Worm (Caenorhabditis elegans) whole organism, mixed stage, embryonic: ENCODE data around the gene crn-4.
A peak's percentile ranks its signal among the peaks of the same experiment; 100 is the strongest.

Experiments
- M03D4.4 ChIP-seq: sonication (generic microtip); optimal IDR thresholded peaks from 2 replicates; lab custom pipeline; 2017; ENCODE audit warnings: mild to moderate bottlenecking, missing genetic modification characterization, missing compliant biosample characterization
- bed-3 ChIP-seq: fragments of 200-800 bp; sonication (Bioruptor generic); optimal IDR thresholded peaks from 3 replicates; lab custom pipeline; 2018; ENCODE audit warnings: mild to moderate bottlenecking, missing genetic modification characterization, moderate library complexity, missing compliant biosample characterization
- blmp-1 ChIP-seq: fragments of 150-350 bp; optimal IDR thresholded peaks from 2 replicates; lab custom pipeline; 2014; ENCODE audit warnings: missing biosample characterization, missing genetic modification characterization
- ceh-39 ChIP-seq: fragments of 150-350 bp; optimal IDR thresholded peaks from 2 replicates; lab custom pipeline; 2014; ENCODE audit warnings: missing biosample characterization, missing genetic modification characterization
- ceh-43 ChIP-seq: fragments of 200-800 bp; sonication (Bioruptor generic); optimal IDR thresholded peaks from 2 replicates; lab custom pipeline; 2018; ENCODE audit warnings: mild to moderate bottlenecking, missing genetic modification characterization, moderate library complexity, missing compliant biosample characterization
- ceh-83 ChIP-seq: fragments of 200-800 bp; sonication (Bioruptor generic); optimal IDR thresholded peaks from 2 replicates; lab custom pipeline; 2018; ENCODE audit warnings: mild to moderate bottlenecking, missing genetic modification characterization, missing compliant biosample characterization
- ces-1 ChIP-seq: fragments of 150-350 bp; optimal IDR thresholded peaks from 2 replicates; lab custom pipeline; 2014; ENCODE audit warnings: missing biosample characterization, missing genetic modification reagents, missing genetic modification characterization
- cnd-1 ChIP-seq: fragments of 200-800 bp; sonication (Bioruptor generic); optimal IDR thresholded peaks from 2 replicates; lab custom pipeline; 2018; ENCODE audit warnings: mild to moderate bottlenecking, missing genetic modification characterization, missing compliant biosample characterization
- drap-1 ChIP-seq: fragments of 200-800 bp; sonication (Bioruptor generic); optimal IDR thresholded peaks from 3 replicates; lab custom pipeline; 2018; ENCODE audit warnings: mild to moderate bottlenecking, missing genetic modification characterization, missing compliant biosample characterization
- elt-1 ChIP-seq: sonication (generic microtip); optimal IDR thresholded peaks from 2 replicates; lab custom pipeline; 2017; ENCODE audit warnings: missing genetic modification characterization, mild to moderate bottlenecking, missing compliant biosample characterization, antibody characterized with exemption, moderate library complexity, borderline replicate concordance; ENCODE audit not compliant: insufficient read depth
- elt-3 ChIP-seq: fragments of 150-350 bp; optimal IDR thresholded peaks from 2 replicates; lab custom pipeline; 2014; ENCODE audit warnings: missing biosample characterization, missing genetic modification characterization
- flh-1 ChIP-seq: fragments of 200-800 bp; sonication (Bioruptor generic); optimal IDR thresholded peaks from 2 replicates; lab custom pipeline; 2018; ENCODE audit warnings: mild to moderate bottlenecking, missing genetic modification characterization, moderate library complexity, missing compliant biosample characterization
- ham-2 ChIP-seq: fragments of 200-800 bp; sonication (Bioruptor generic); optimal IDR thresholded peaks from 2 replicates; lab custom pipeline; 2018; ENCODE audit warnings: mild to moderate bottlenecking, missing genetic modification characterization, missing compliant biosample characterization
- hlh-1 ChIP-seq: fragments of 150-350 bp; optimal IDR thresholded peaks from 2 replicates; lab custom pipeline; 2014; ENCODE audit warnings: missing biosample characterization, missing genetic modification reagents, missing genetic modification characterization
- lin-13 ChIP-seq: fragments of 150-350 bp; optimal IDR thresholded peaks from 2 replicates; lab custom pipeline; 2014; ENCODE audit warnings: missing biosample characterization, missing genetic modification characterization
- lin-32 ChIP-seq: fragments of 200-800 bp; sonication (Bioruptor generic); optimal IDR thresholded peaks from 2 replicates; lab custom pipeline; 2018; ENCODE audit warnings: mild to moderate bottlenecking, missing genetic modification characterization, missing compliant biosample characterization
- lsy-2 ChIP-seq: fragments of 150-350 bp; optimal IDR thresholded peaks from 2 replicates; lab custom pipeline; 2014; ENCODE audit warnings: missing biosample characterization, missing genetic modification characterization
- mab-5 ChIP-seq: fragments of 150-350 bp; optimal IDR thresholded peaks from 2 replicates; lab custom pipeline; 2014; ENCODE audit warnings: missing biosample characterization, missing genetic modification characterization
- mep-1 ChIP-seq: fragments of 150-350 bp; optimal IDR thresholded peaks from 2 replicates; lab custom pipeline; 2017; ENCODE audit warnings: missing biosample characterization, missing genetic modification reagents, missing genetic modification characterization, inconsistent platforms
- mls-2 ChIP-seq: sonication (generic microtip); optimal IDR thresholded peaks from 2 replicates; lab custom pipeline; 2016; ENCODE audit warnings: mild to moderate bottlenecking, missing genetic modification characterization, moderate library complexity, missing compliant biosample characterization
- nhr-12 ChIP-seq: fragments of 150-350 bp; optimal IDR thresholded peaks from 2 replicates; lab custom pipeline; 2014; ENCODE audit warnings: missing biosample characterization, missing genetic modification characterization
- nhr-2 ChIP-seq: fragments of 150-350 bp; optimal IDR thresholded peaks from 2 replicates; lab custom pipeline; 2014; ENCODE audit warnings: missing biosample characterization, missing genetic modification characterization
- nhr-237 ChIP-seq: fragments of 150-350 bp; optimal IDR thresholded peaks from 2 replicates; lab custom pipeline; 2014; ENCODE audit warnings: missing biosample characterization, missing genetic modification characterization
- nhr-28 ChIP-seq: fragments of 150-350 bp; optimal IDR thresholded peaks from 2 replicates; lab custom pipeline; 2014; ENCODE audit warnings: missing biosample characterization, missing genetic modification characterization
- pha-4 ChIP-seq: fragments of 150-350 bp; optimal IDR thresholded peaks from 2 replicates; lab custom pipeline; 2018; ENCODE audit warnings: missing biosample characterization, missing genetic modification reagents, missing genetic modification characterization
- sem-2 ChIP-seq: fragments of 200-800 bp; sonication (Bioruptor generic); optimal IDR thresholded peaks from 2 replicates; lab custom pipeline; 2018; ENCODE audit warnings: mild to moderate bottlenecking, missing genetic modification characterization, missing compliant biosample characterization
- snpc-4 ChIP-seq: fragments of 150-350 bp; optimal IDR thresholded peaks from 2 replicates; lab custom pipeline; 2014; ENCODE audit warnings: missing biosample characterization, missing genetic modification characterization
- tbx-8 ChIP-seq: fragments of 200-800 bp; sonication (Bioruptor generic); optimal IDR thresholded peaks from 2 replicates; lab custom pipeline; 2018; ENCODE audit warnings: mild to moderate bottlenecking, missing genetic modification characterization, moderate library complexity, missing compliant biosample characterization
- unc-120 ChIP-seq: sonication (generic microtip); optimal IDR thresholded peaks from 2 replicates; lab custom pipeline; 2017; ENCODE audit warnings: missing genetic modification characterization, missing compliant biosample characterization; ENCODE audit not compliant: poor library complexity, severe bottlenecking
- unc-39 ChIP-seq: fragments of 150-350 bp; optimal IDR thresholded peaks from 2 replicates; lab custom pipeline; 2014; ENCODE audit warnings: missing biosample characterization, missing genetic modification characterization
- unc-62 ChIP-seq: fragments of 150-350 bp; optimal IDR thresholded peaks from 2 replicates; lab custom pipeline; 2014; ENCODE audit warnings: missing biosample characterization, missing genetic modification reagents, missing genetic modification characterization
- zip-8 ChIP-seq: fragments of 150-350 bp; optimal IDR thresholded peaks from 2 replicates; lab custom pipeline; 2014; ENCODE audit warnings: missing biosample characterization, missing genetic modification characterization
- ztf-11 ChIP-seq: fragments of 150-350 bp; optimal IDR thresholded peaks from 2 replicates; lab custom pipeline; 2014; ENCODE audit warnings: missing biosample characterization, missing genetic modification characterization

crn-4 gene

ce11 chrX:2294198-2294800, 36.4 kb upstream of the crn-4 start, which contains the start of gene T10H10.2:
T10H10.2 (plus strand) TSS chrX:2294750.
- TF ChIP-seq elt-3 (tag; lab: Kevin White, UChicago) (no peak), nhr-237 (tag; lab: Kevin White, UChicago) (no peak), nhr-2 (tag; lab: Kevin White, UChicago) (no peak), lin-32 (GFP tag; lab: Kevin White, UChicago) (no peak), sem-2 (no peak), unc-39 (tag; lab: Kevin White, UChicago) (no peak), nhr-12 (no peak), mab-5 (no peak), drap-1 (GFP tag; lab: Kevin White, UChicago) (no peak), ham-2 (GFP tag; lab: Kevin White, UChicago) (no peak), pha-4 (tag; lab: Kevin White, UChicago) (no peak), mls-2 (tag; lab: Kevin White, UChicago) (no peak), ceh-39 (tag; lab: Kevin White, UChicago) (no peak), M03D4.4 (tag; lab: Kevin White, UChicago) (no peak), zip-8 (no peak)
- TF ChIP-seq, all 35 proteins: peak for 0

ce11 chrX:2287977-2288387, 30.1 kb upstream of the crn-4 start:
- TF ChIP-seq nhr-28 (no peak), unc-62 (peak; percentile 76), unc-120 (tag; lab: Kevin White, UChicago) (peak; percentile 40), elt-1 (tag; lab: Kevin White, UChicago) (no peak), flh-1 (GFP tag; lab: Kevin White, UChicago) (no peak), unc-39 (tag; lab: Kevin White, UChicago) (no peak), mls-2 (tag; lab: Kevin White, UChicago) (peak; percentile 50), pha-4 (tag; lab: Kevin White, UChicago) (peak; percentile 37), elt-3 (tag; lab: Kevin White, UChicago) (no peak), bed-3 (GFP tag; lab: Kevin White, UChicago) (no peak), cnd-1 (tag; lab: Kevin White, UChicago) (peak; percentile 45), zip-8 (no peak), sem-2 (no peak), ceh-39 (tag; lab: Kevin White, UChicago) (no peak), snpc-4 (no peak), ceh-43 (GFP tag; lab: Kevin White, UChicago) (no peak), drap-1 (GFP tag; lab: Kevin White, UChicago) (peak; percentile 16), lin-32 (GFP tag; lab: Kevin White, UChicago) (no peak), hlh-1 (tag; lab: Kevin White, UChicago) (peak; percentile 98), M03D4.4 (tag; lab: Kevin White, UChicago) (peak; percentile 35), lin-13 (tag; lab: Kevin White, UChicago) (no peak), lsy-2 (no peak), mep-1 (tag; lab: Kevin White, UChicago) (peak; percentile 21), ham-2 (GFP tag; lab: Kevin White, UChicago) (peak; percentile 51), ztf-11 (tag; lab: Kevin White, UChicago) (no peak), nhr-237 (tag; lab: Kevin White, UChicago) (no peak), tbx-8 (GFP tag; lab: Kevin White, UChicago) (no peak), ceh-83 (GFP tag; lab: Kevin White, UChicago) (peak; percentile 77), nhr-2 (tag; lab: Kevin White, UChicago) (peak; percentile 67), blmp-1 (tag; lab: Kevin White, UChicago) (no peak), mab-5 (no peak), nhr-12 (no peak)

- no peak for TF ChIP-seq M03D4.4 (tag; lab: Kevin White, UChicago)
- no peak for TF ChIP-seq unc-120 (tag; lab: Kevin White, UChicago)
- TF ChIP-seq lsy-2 = no peak
- TF ChIP-seq ceh-83 (GFP tag; lab: Kevin White, UChicago) = no peak
- no peak for TF ChIP-seq sem-2
- no peak for TF ChIP-seq ceh-43 (GFP tag; lab: Kevin White, UChicago)
- no peak for TF ChIP-seq lin-32 (GFP tag; lab: Kevin White, UChicago)
- TF ChIP-seq tbx-8 (GFP tag; lab: Kevin White, UChicago) = no peak
- TF ChIP-seq ham-2 (GFP tag; lab: Kevin White, UChicago) = no peak
- no peak for TF ChIP-seq nhr-28
- TF ChIP-seq mls-2 (tag; lab: Kevin White, UChicago) = no peak
- no peak for TF ChIP-seq drap-1 (GFP tag; lab: Kevin White, UChicago)
- no peak for TF ChIP-seq nhr-2 (tag; lab: Kevin White, UChicago)
- no peak for TF ChIP-seq elt-3 (tag; lab: Kevin White, UChicago)
- no peak for TF ChIP-seq ztf-11 (tag; lab: Kevin White, UChicago)
- TF ChIP-seq ces-1 (GFP tag; lab: Kevin White, UChicago) = no peak
- no peak for TF ChIP-seq blmp-1 (tag; lab: Kevin White, UChicago)
- no peak for TF ChIP-seq hlh-1 (tag; lab: Kevin White, UChicago)
- no peak for TF ChIP-seq nhr-237 (tag; lab: Kevin White, UChicago)
- TF ChIP-seq, all 35 proteins: peak for 0
Measured at ce11 chrX:2287092-2287491, 29.2 kb upstream of the crn-4 start, which contains the start of gene sav-1. sav-1 (minus strand) TSS chrX:2287192.
